Fruit fly (Drosophila melanogaster) whole organism, embryonic: ENCODE data around the gene lectin-33A.

Experiments used
- Abd-B ChIP-seq: fragments of 200-800 bp; sonication (Bioruptor generic); optimal IDR thresholded peaks from 2 replicates; lab custom pipeline; 2018; ENCODE audit warnings: missing biosample characterization, mild to moderate bottlenecking, missing genetic modification characterization, moderate library complexity
- Antp ChIP-seq: fragments of 200-800 bp; sonication (Bioruptor generic); optimal IDR thresholded peaks from 3 replicates; lab custom pipeline; 2016; ENCODE audit warnings: missing biosample characterization, missing genetic modification characterization
- Atf-2 ChIP-seq: fragments of 200-800 bp; sonication (Bioruptor generic); optimal IDR thresholded peaks from 2 replicates; lab custom pipeline; 2016; ENCODE audit warnings: missing biosample characterization, missing genetic modification characterization
- CG10209 ChIP-seq: fragments of 200-800 bp; sonication (Bioruptor generic); optimal IDR thresholded peaks from 3 replicates; lab custom pipeline; 2017; ENCODE audit warnings: missing biosample characterization, mild to moderate bottlenecking, missing genetic modification characterization, missing genetic modification reagents
- CG10274 ChIP-seq: fragments of 200-800 bp; sonication (Bioruptor generic); optimal IDR thresholded peaks from 3 replicates; lab custom pipeline; 2017; ENCODE audit warnings: missing biosample characterization, mild to moderate bottlenecking, missing genetic modification characterization
- CG11723 ChIP-seq: fragments of 200-800 bp; sonication (Bioruptor generic); optimal IDR thresholded peaks from 2 replicates; lab custom pipeline; 2017; ENCODE audit warnings: missing biosample characterization, mild to moderate bottlenecking, missing genetic modification characterization
- CG13296 ChIP-seq: fragments of 200-800 bp; sonication (Bioruptor generic); optimal IDR thresholded peaks from 3 replicates; lab custom pipeline; 2018; ENCODE audit warnings: missing biosample characterization, mild to moderate bottlenecking, missing genetic modification characterization
- CG15073 ChIP-seq: fragments of 200-800 bp; sonication (Bioruptor generic); optimal IDR thresholded peaks from 2 replicates; lab custom pipeline; 2016; ENCODE audit warnings: missing biosample characterization, missing genetic modification characterization
- CG1529 ChIP-seq: fragments of 200-800 bp; sonication (Bioruptor generic); optimal IDR thresholded peaks from 3 replicates; lab custom pipeline; 2018; ENCODE audit warnings: missing biosample characterization, missing genetic modification characterization
- CG15601 ChIP-seq: fragments of 200-800 bp; sonication (Bioruptor generic); optimal IDR thresholded peaks from 3 replicates; lab custom pipeline; 2019; ENCODE audit warnings: missing biosample characterization, mild to moderate bottlenecking, missing genetic modification characterization, moderate library complexity
- CG17328 ChIP-seq: fragments of 200-800 bp; sonication (Bioruptor generic); IDR thresholded peaks from 2 replicates; pipeline ENCODE4 v1.3.6; 2022; ENCODE audit warnings: missing biosample characterization, missing genetic modification characterization
- CG17359 ChIP-seq: fragments of 200-800 bp; sonication (Bioruptor generic); optimal IDR thresholded peaks from 3 replicates; lab custom pipeline; 2018; ENCODE audit warnings: missing biosample characterization, mild to moderate bottlenecking, missing genetic modification characterization, moderate library complexity
- CG17385 ChIP-seq: fragments of 200-800 bp; sonication (Bioruptor generic); optimal IDR thresholded peaks from 3 replicates; lab custom pipeline; 2018; ENCODE audit warnings: missing biosample characterization, mild to moderate bottlenecking, missing genetic modification characterization
- CG17912 ChIP-seq: fragments of 200-800 bp; sonication (Bioruptor generic); optimal IDR thresholded peaks from 2 replicates; lab custom pipeline; 2018; ENCODE audit warnings: missing biosample characterization, mild to moderate bottlenecking, missing genetic modification characterization
- CG3065 ChIP-seq: fragments of 200-800 bp; sonication (Bioruptor generic); optimal IDR thresholded peaks from 2 replicates; lab custom pipeline; 2016; ENCODE audit warnings: missing biosample characterization, missing genetic modification characterization
- CG33213 ChIP-seq: fragments of 200-800 bp; sonication (Bioruptor generic); optimal IDR thresholded peaks from 3 replicates; lab custom pipeline; 2016; ENCODE audit warnings: missing biosample characterization, missing genetic modification characterization
- CG34422 ChIP-seq: fragments of 200-800 bp; sonication (Bioruptor generic); IDR thresholded peaks from 3 replicates; pipeline ENCODE4 v1.3.6; 2022; ENCODE audit warnings: missing biosample characterization, missing genetic modification characterization
- CG4360 ChIP-seq: fragments of 200-800 bp; sonication (Bioruptor generic); IDR thresholded peaks from 2 replicates; pipeline ENCODE4 v1.3.6; 2022; ENCODE audit warnings: missing biosample characterization, missing genetic modification characterization
- CG7357 ChIP-seq: fragments of 200-800 bp; sonication (Bioruptor generic); IDR thresholded peaks from 3 replicates; pipeline ENCODE4 v1.3.6; 2022; ENCODE audit warnings: missing biosample characterization, missing genetic modification characterization
- CG8944 ChIP-seq: fragments of 200-800 bp; sonication (Bioruptor generic); optimal IDR thresholded peaks from 3 replicates; lab custom pipeline; 2016; ENCODE audit warnings: missing biosample characterization, missing genetic modification characterization
- CG9215 ChIP-seq: fragments of 200-800 bp; sonication (Bioruptor generic); IDR thresholded peaks from 2 replicates; pipeline ENCODE4 v1.3.6; 2022; ENCODE audit warnings: missing biosample characterization, missing genetic modification characterization
- CrebB ChIP-seq: fragments of 200-800 bp; sonication (Bioruptor generic); optimal IDR thresholded peaks from 3 replicates; lab custom pipeline; 2018; ENCODE audit warnings: missing biosample characterization, mild to moderate bottlenecking, missing genetic modification characterization
- Dip2 ChIP-seq: fragments of 200-800 bp; sonication (Bioruptor generic); IDR thresholded peaks from 2 replicates; pipeline ENCODE4 v1.3.6; 2022; ENCODE audit warnings: missing biosample characterization, missing genetic modification characterization
- Doc3 ChIP-seq: fragments of 200-800 bp; sonication (Bioruptor generic); IDR thresholded peaks from 3 replicates; pipeline ENCODE4 v1.3.6; 2022; ENCODE audit warnings: missing biosample characterization, missing genetic modification characterization; ENCODE audit not compliant: partially characterized antibody
- Fer3 ChIP-seq: fragments of 200-800 bp; sonication (Bioruptor generic); optimal IDR thresholded peaks from 2 replicates; lab custom pipeline; 2018; ENCODE audit warnings: missing biosample characterization, mild to moderate bottlenecking, missing genetic modification characterization, moderate library complexity
- H15 ChIP-seq: fragments of 200-800 bp; sonication (Bioruptor generic); IDR thresholded peaks from 3 replicates; pipeline ENCODE4 v1.3.6; 2022; ENCODE audit warnings: missing biosample characterization, missing genetic modification characterization
- Hr3 ChIP-seq: fragments of 200-800 bp; sonication (Bioruptor generic); optimal IDR thresholded peaks from 3 replicates; lab custom pipeline; 2016; ENCODE audit warnings: missing biosample characterization, missing genetic modification characterization
- Hr51 ChIP-seq, 2 experiments: fragments of 200-800 bp; sonication (Bioruptor generic); optimal IDR thresholded peaks; 2 replicates in 1 of 2; 3 replicates in 1 of 2; lab custom pipeline; 2016 to 2018; ENCODE audit warnings: missing biosample characterization in 2 of 2, missing genetic modification characterization in 2 of 2, mild to moderate bottlenecking in 1 of 2, moderate library complexity in 1 of 2
- Jarid2 ChIP-seq: fragments of 200-800 bp; sonication (Bioruptor generic); optimal IDR thresholded peaks from 3 replicates; lab custom pipeline; 2017; ENCODE audit warnings: mild to moderate bottlenecking, missing biosample characterization, missing genetic modification reagents, missing genetic modification characterization
- Lpt ChIP-seq: fragments of >200 bp; optimal IDR thresholded peaks from 2 replicates; lab custom pipeline; 2018; ENCODE audit warnings: missing biosample characterization, missing genetic modification characterization
- Med ChIP-seq: fragments of 200-800 bp; sonication (Bioruptor generic); peaks from one replicate; lab custom pipeline; 2016; ENCODE audit warnings: missing biosample characterization, missing genetic modification characterization, mild to moderate bottlenecking, inconsistent platforms, moderate library complexity
- Opbp ChIP-seq: fragments of 200-800 bp; sonication (Bioruptor generic); IDR thresholded peaks from 3 replicates; pipeline ENCODE4 v1.3.6; 2022; ENCODE audit warnings: missing biosample characterization, missing genetic modification characterization; ENCODE audit not compliant: partially characterized antibody
- YL-1 ChIP-seq: fragments of 200-800 bp; sonication (Bioruptor generic); optimal IDR thresholded peaks from 3 replicates; lab custom pipeline; 2017; ENCODE audit warnings: missing biosample characterization, mild to moderate bottlenecking, missing genetic modification characterization
- ap ChIP-seq: fragments of 200-800 bp; sonication (Bioruptor generic); IDR thresholded peaks from 2 replicates; pipeline ENCODE4 v1.3.6; 2022; ENCODE audit warnings: missing biosample characterization, missing genetic modification characterization
- bsh ChIP-seq, 2 experiments: fragments of 200-800 bp; sonication (Bioruptor generic); optimal IDR thresholded peaks; 2 replicates each; lab custom pipeline; 2017 to 2018; ENCODE audit warnings: mild to moderate bottlenecking in 2 of 2, missing biosample characterization in 2 of 2, missing genetic modification characterization in 2 of 2, moderate library complexity in 1 of 2
- chm ChIP-seq: fragments of 200-800 bp; sonication (Bioruptor generic); IDR thresholded peaks from 2 replicates; pipeline ENCODE4 v1.3.6; 2022; ENCODE audit warnings: missing biosample characterization, missing genetic modification characterization
- crol ChIP-seq: fragments of 200-800 bp; sonication (Bioruptor generic); IDR thresholded peaks from 2 replicates; pipeline ENCODE4 v1.3.6; 2022; ENCODE audit warnings: missing biosample characterization, missing genetic modification characterization
- danr ChIP-seq: fragments of 200-800 bp; sonication (Bioruptor generic); IDR thresholded peaks from 2 replicates; pipeline ENCODE4 v1.3.6; 2022; ENCODE audit warnings: missing biosample characterization, missing genetic modification characterization
- dati ChIP-seq: fragments of 200-800 bp; sonication (Bioruptor generic); IDR thresholded peaks from 2 replicates; pipeline ENCODE4 v1.3.6; 2022; ENCODE audit warnings: missing biosample characterization, missing genetic modification characterization
- gem ChIP-seq: fragments of 200-800 bp; sonication (Bioruptor generic); optimal IDR thresholded peaks from 2 replicates; lab custom pipeline; 2019; ENCODE audit warnings: missing biosample characterization, mild to moderate bottlenecking, missing genetic modification characterization, moderate library complexity
- gro ChIP-seq: fragments of 200-800 bp; sonication (Bioruptor generic); optimal IDR thresholded peaks from 2 replicates; lab custom pipeline; 2016; ENCODE audit warnings: missing biosample characterization, missing genetic modification characterization
- ham ChIP-seq: fragments of 200-800 bp; sonication (Bioruptor generic); IDR thresholded peaks from 2 replicates; pipeline ENCODE4 v1.3.6; 2022; ENCODE audit warnings: missing biosample characterization, missing genetic modification characterization
- hbn ChIP-seq: fragments of 200-800 bp; sonication (Bioruptor generic); IDR thresholded peaks from 2 replicates; pipeline ENCODE4 v1.3.6; 2022; ENCODE audit warnings: missing biosample characterization, missing genetic modification characterization; ENCODE audit not compliant: partially characterized antibody
- jing ChIP-seq: fragments of 200-800 bp; sonication (Bioruptor generic); optimal IDR thresholded peaks from 2 replicates; lab custom pipeline; 2018; ENCODE audit warnings: missing biosample characterization, mild to moderate bottlenecking, missing genetic modification characterization
- phol ChIP-seq: fragments of 200-800 bp; sonication (Bioruptor generic); optimal IDR thresholded peaks from 3 replicates; lab custom pipeline; 2018; ENCODE audit warnings: missing biosample characterization, mild to moderate bottlenecking, missing genetic modification characterization, moderate library complexity
- pzg ChIP-seq: fragments of 200-800 bp; sonication (Bioruptor generic); optimal IDR thresholded peaks from 3 replicates; lab custom pipeline; 2018; ENCODE audit warnings: missing biosample characterization, mild to moderate bottlenecking, missing genetic modification characterization, moderate library complexity
- row ChIP-seq: fragments of 200-800 bp; sonication (Bioruptor generic); IDR thresholded peaks from 3 replicates; pipeline ENCODE4 v1.3.6; 2022; ENCODE audit warnings: missing biosample characterization, missing genetic modification characterization
- run ChIP-seq: fragments of 200-800 bp; sonication (Bioruptor generic); optimal IDR thresholded peaks from 3 replicates; lab custom pipeline; 2018; ENCODE audit warnings: missing biosample characterization, mild to moderate bottlenecking, missing genetic modification characterization
- sim ChIP-seq: fragments of 200-800 bp; sonication (Bioruptor generic); IDR thresholded peaks from 2 replicates; pipeline ENCODE4 v1.3.6; 2022; ENCODE audit warnings: missing biosample characterization, missing genetic modification characterization
- sima ChIP-seq: fragments of 200-800 bp; sonication (Bioruptor generic); optimal IDR thresholded peaks from 2 replicates; lab custom pipeline; 2016; ENCODE audit warnings: missing biosample characterization, missing genetic modification characterization
- sna ChIP-seq: fragments of 200-800 bp; sonication (Bioruptor generic); IDR thresholded peaks from 2 replicates; pipeline ENCODE4 v1.3.6; 2022; ENCODE audit warnings: missing biosample characterization, missing genetic modification characterization; ENCODE audit not compliant: partially characterized antibody
- sqz ChIP-seq: fragments of 200-800 bp; sonication (Bioruptor generic); optimal IDR thresholded peaks from 3 replicates; lab custom pipeline; 2018; ENCODE audit warnings: missing biosample characterization, mild to moderate bottlenecking, missing genetic modification characterization

The lectin-33A gene

dm6 chr2L:10964493-10964892 lies 37.4 kb upstream of the lectin-33A start (continued):
- TF ChIP-seq Med (GFP tag; lab: Kevin White, UChicago): peak; percentile 57
- TF ChIP-seq hbn (GFP tag; lab: Robert Waterston, UW): no peak
- TF ChIP-seq danr (GFP tag; lab: Robert Waterston, UW): no peak
- TF ChIP-seq Atf-2 (GFP tag; lab: Kevin White, UChicago): no peak
- no peak for TF ChIP-seq CG8944 (GFP tag; lab: Kevin White, UChicago)
- TF ChIP-seq Jarid2 (GFP tag; lab: Kevin White, UChicago): no peak
- no peak for TF ChIP-seq Lpt (GFP tag; lab: Kevin White, UChicago)
- TF ChIP-seq pzg (GFP tag; lab: Kevin White, UChicago): peak; percentile 9
- TF ChIP-seq run (tag; lab: Kevin White, UChicago): no peak
- 0 out of 3 replicates have a peak, but pooled peaks have one; percentile 38 for TF ChIP-seq Opbp (GFP tag; lab: Robert Waterston, UW)
- no peak for TF ChIP-seq bsh (GFP tag; optimal IDR thresholded peaks at IDR 0.05; lab: Kevin White, UChicago)
- TF ChIP-seq CG17385 (GFP tag; lab: Kevin White, UChicago): no peak
- no peak for TF ChIP-seq Dip2 (GFP tag; lab: Robert Waterston, UW)
- peak; percentile 6 for TF ChIP-seq CG17359
- peak; percentile 16 for TF ChIP-seq Fer3
- TF ChIP-seq ap (GFP tag; lab: Robert Waterston, UW): no peak
- no peak for TF ChIP-seq CG10209 (GFP tag; lab: Kevin White, UChicago)
- TF ChIP-seq Hr3 (GFP tag; lab: Kevin White, UChicago): no peak
- TF ChIP-seq crol (GFP tag; lab: Robert Waterston, UW): no peak
- TF ChIP-seq YL-1 (GFP tag; lab: Kevin White, UChicago): peak; percentile 83
- TF ChIP-seq CG17328 (GFP tag; lab: Robert Waterston, UW): no peak
- no peak for TF ChIP-seq CG13296 (GFP tag; lab: Kevin White, UChicago)
- peak; percentile 45 for TF ChIP-seq phol
- TF ChIP-seq row: no peak
- no peak for TF ChIP-seq Antp (GFP tag; lab: Kevin White, UChicago)
- no peak for TF ChIP-seq ham
- TF ChIP-seq jing (GFP tag; lab: Kevin White, UChicago): no peak
- peak; percentile 33 for TF ChIP-seq gem (tag; lab: Kevin White, UChicago)
- TF ChIP-seq chm: no peak
- peak; percentile 32 for TF ChIP-seq Abd-B (GFP tag; lab: Kevin White, UChicago)
- no peak for TF ChIP-seq CG9215
- TF ChIP-seq CG34422 (GFP tag; lab: Robert Waterston, UW): no peak
- no peak for TF ChIP-seq CG15073 (GFP tag; lab: Kevin White, UChicago)
- no peak for TF ChIP-seq Doc3 (GFP tag; lab: Robert Waterston, UW)
- peak; percentile 36 for TF ChIP-seq CG15601
- peak; percentile 38 for TF ChIP-seq CG33213 (GFP tag; lab: Kevin White, UChicago)
- no peak for TF ChIP-seq Hr51 (GFP tag; optimal IDR thresholded peaks at IDR 0.05; lab: Kevin White, UChicago)
- no peak for TF ChIP-seq sna
- no peak for TF ChIP-seq sim (GFP tag; lab: Robert Waterston, UW)
- TF ChIP-seq CG10274 (GFP tag; lab: Kevin White, UChicago): no peak
- no peak for TF ChIP-seq dati
- peak; percentile 31 for TF ChIP-seq CG17912 (GFP tag; lab: Kevin White, UChicago)
- TF ChIP-seq gro (GFP tag; lab: Kevin White, UChicago): no peak
- TF ChIP-seq CG7357 (GFP tag; lab: Robert Waterston, UW): no peak
- 0 out of 2 replicates have a peak, but pooled peaks have one; percentile 22 for TF ChIP-seq CG4360 (GFP tag; lab: Robert Waterston, UW)
- TF ChIP-seq CG11723 (GFP tag; lab: Kevin White, UChicago): no peak
- no peak for TF ChIP-seq H15 (GFP tag; lab: Robert Waterston, UW)
- no peak for TF ChIP-seq CG3065 (GFP tag; lab: Kevin White, UChicago)
- TF ChIP-seq CrebB (tag; lab: Kevin White, UChicago): no peak
- no peak for TF ChIP-seq CG1529 (GFP tag; lab: Kevin White, UChicago)
- TF ChIP-seq sima: no peak
- no peak for TF ChIP-seq sqz (GFP tag; lab: Kevin White, UChicago)
